Worm (Caenorhabditis elegans) whole organism, late embryonic: ENCODE results near the gene clec-243.

ENCODE experiments used
- C08G9.2 ChIP-seq: sonication (generic microtip); optimal IDR thresholded peaks from 2 replicates; lab custom pipeline; 2016; ENCODE audit warnings: mild to moderate bottlenecking, missing genetic modification characterization, moderate library complexity, missing compliant biosample characterization
- F13H6.1 ChIP-seq: sonication (generic microtip); optimal IDR thresholded peaks from 2 replicates; lab custom pipeline; 2016; ENCODE audit warnings: missing genetic modification characterization, missing compliant biosample characterization
- T23F11.4 ChIP-seq: fragments of 200-800 bp; sonication (Bioruptor generic); optimal IDR thresholded peaks from 2 replicates; lab custom pipeline; 2018; ENCODE audit warnings: mild to moderate bottlenecking, missing genetic modification characterization, missing compliant biosample characterization
- ahr-1 ChIP-seq: sonication (generic microtip); optimal IDR thresholded peaks from 2 replicates; lab custom pipeline; 2016; ENCODE audit warnings: missing genetic modification characterization, missing compliant biosample characterization
- ceh-14 ChIP-seq: sonication (generic microtip); optimal IDR thresholded peaks from 2 replicates; lab custom pipeline; 2016; ENCODE audit warnings: missing genotype, missing genetic modification characterization, missing compliant biosample characterization
- ceh-18 ChIP-seq: sonication (generic microtip); optimal IDR thresholded peaks from 2 replicates; lab custom pipeline; 2016; ENCODE audit warnings: missing genetic modification characterization, missing compliant biosample characterization
- ceh-45 ChIP-seq: fragments of 200-800 bp; sonication (Bioruptor generic); IDR thresholded peaks from 2 replicates; pipeline ENCODE4 v1.3.6; 2022; ENCODE audit warnings: missing genetic modification reagents, missing genetic modification characterization, missing compliant biosample characterization
- ceh-6 ChIP-seq: fragments of 200-800 bp; sonication (Bioruptor generic); optimal IDR thresholded peaks from 2 replicates; lab custom pipeline; 2018; ENCODE audit warnings: mild to moderate bottlenecking, missing genetic modification characterization, missing compliant biosample characterization
- ceh-9 ChIP-seq: sonication (generic microtip); optimal IDR thresholded peaks from 2 replicates; lab custom pipeline; 2016; ENCODE audit warnings: mild to moderate bottlenecking, missing genetic modification characterization, inconsistent platforms, missing compliant biosample characterization
- dmd-4 ChIP-seq: sonication (generic microtip); optimal IDR thresholded peaks from 2 replicates; lab custom pipeline; 2016; ENCODE audit warnings: borderline replicate concordance, missing genetic modification characterization, missing compliant biosample characterization
- dve-1 ChIP-seq: sonication (generic microtip); optimal IDR thresholded peaks from 2 replicates; lab custom pipeline; 2017; ENCODE audit warnings: antibody characterized with exemption, mild to moderate bottlenecking, missing genetic modification characterization, missing compliant biosample characterization
- elt-4 ChIP-seq: sonication (generic microtip); optimal IDR thresholded peaks from 2 replicates; lab custom pipeline; 2016; ENCODE audit warnings: missing genetic modification characterization, missing compliant biosample characterization
- ets-4 ChIP-seq: sonication (generic microtip); optimal IDR thresholded peaks from 2 replicates; lab custom pipeline; 2016; ENCODE audit warnings: missing genetic modification characterization, missing compliant biosample characterization
- fax-1 ChIP-seq: sonication (generic microtip); optimal IDR thresholded peaks from 2 replicates; lab custom pipeline; 2016; ENCODE audit warnings: missing genotype, missing genetic modification characterization, missing compliant biosample characterization
- hlh-13 ChIP-seq: fragments of 200-800 bp; sonication (Bioruptor generic); optimal IDR thresholded peaks from 2 replicates; lab custom pipeline; 2018; ENCODE audit warnings: mild to moderate bottlenecking, missing genetic modification characterization, missing compliant biosample characterization
- hlh-15 ChIP-seq: sonication (generic microtip); optimal IDR thresholded peaks from 2 replicates; lab custom pipeline; 2016; ENCODE audit warnings: missing genetic modification characterization, missing compliant biosample characterization
- hlh-8 ChIP-seq: sonication (generic microtip); optimal IDR thresholded peaks from 2 replicates; lab custom pipeline; 2016; ENCODE audit warnings: missing genotype, missing genetic modification characterization, missing compliant biosample characterization
- lin-11 ChIP-seq: fragments of 200-800 bp; sonication (Bioruptor generic); optimal IDR thresholded peaks from 2 replicates; lab custom pipeline; 2018; ENCODE audit warnings: mild to moderate bottlenecking, missing genetic modification characterization, missing compliant biosample characterization
- npax-4 ChIP-seq: sonication (generic microtip); optimal IDR thresholded peaks from 2 replicates; lab custom pipeline; 2016; ENCODE audit warnings: missing genetic modification characterization, missing compliant biosample characterization
- pat-9 ChIP-seq: fragments of 200-800 bp; sonication (Bioruptor generic); optimal IDR thresholded peaks from 2 replicates; lab custom pipeline; 2018; ENCODE audit warnings: mild to moderate bottlenecking, missing genetic modification characterization, moderate library complexity, missing compliant biosample characterization
- pqm-1 ChIP-seq: sonication (generic microtip); optimal IDR thresholded peaks from 2 replicates; lab custom pipeline; 2016; ENCODE audit warnings: missing genetic modification characterization, missing compliant biosample characterization
- pros-1 ChIP-seq: fragments of 150-350 bp; optimal IDR thresholded peaks from 2 replicates; lab custom pipeline; 2014; ENCODE audit warnings: missing biosample characterization, missing genetic modification reagents, missing genetic modification characterization
- sdc-2 ChIP-seq: sonication (generic microtip); optimal IDR thresholded peaks from 2 replicates; lab custom pipeline; 2016; ENCODE audit warnings: missing genotype, missing genetic modification characterization, missing compliant biosample characterization
- sox-2 ChIP-seq: fragments of 200-800 bp; sonication (Bioruptor generic); IDR thresholded peaks from 2 replicates; pipeline ENCODE4 v1.3.6; 2022; ENCODE audit warnings: missing genetic modification reagents, missing genetic modification characterization, missing compliant biosample characterization
- syd-9 ChIP-seq: sonication (generic microtip); optimal IDR thresholded peaks from 2 replicates; lab custom pipeline; 2016; ENCODE audit warnings: mild to moderate bottlenecking, missing genetic modification characterization, moderate library complexity, missing compliant biosample characterization
- unc-3 ChIP-seq, 2 experiments: fragments of 200-800 bp in 1 of 2; sonication (Bioruptor generic) in 1 of 2; sonication (generic microtip) in 1 of 2; conservative IDR thresholded peaks in 1 of 2; optimal IDR thresholded peaks in 1 of 2; 2 replicates each; pipeline versions ENCODE4 v1.3.6 to Lab custom; 2016 to 2022; ENCODE audit warnings: missing compliant biosample characterization in 2 of 2, missing genetic modification characterization in 2 of 2, missing genetic modification reagents in 1 of 2
- unc-55 ChIP-seq: sonication (generic microtip); optimal IDR thresholded peaks from 2 replicates; lab custom pipeline; 2017; ENCODE audit warnings: missing biosample characterization, missing genetic modification reagents, missing genetic modification characterization

The clec-243 gene

ce11 chrV:17208045-17208444 is 40.8 kb downstream of the clec-243 start, which contains the start of gene Y68A4A.13:
TSS of gene Y68A4A.13 (minus strand) at chrV:17208145.
- TF ChIP-seq elt-4 (tag; lab: Kevin White, UChicago): no peak
- no peak for TF ChIP-seq ceh-18
- no peak for TF ChIP-seq syd-9 (tag; lab: Kevin White, UChicago)
- TF ChIP-seq pat-9: no peak
- TF ChIP-seq C08G9.2 (tag; lab: Kevin White, UChicago): no peak
- TF ChIP-seq pqm-1: no peak
- no peak for TF ChIP-seq F13H6.1 (tag; lab: Kevin White, UChicago)
- no peak for TF ChIP-seq hlh-13 (GFP tag; lab: Kevin White, UChicago)
- TF ChIP-seq sox-2: no peak

- TF ChIP-seq ceh-9 (tag; lab: Kevin White, UChicago) (no peak), pros-1 (tag; lab: Kevin White, UChicago) (no peak), pat-9 (no peak), ceh-18 (no peak), hlh-8 (no peak), hlh-13 (GFP tag; lab: Kevin White, UChicago) (no peak), ets-4 (no peak), ceh-45 (GFP tag; lab: Robert Waterston, UW) (no peak), dmd-4 (no peak), sdc-2 (no peak)
- TF ChIP-seq, all 69 proteins: peak for 0
Measured at ce11 chrV:17206469-17206868, 42.3 kb downstream of the clec-243 start.

- TF ChIP-seq lin-11 (tag; lab: Kevin White, UChicago): no peak
- TF ChIP-seq unc-3 (GFP tag; conservative IDR thresholded peaks at IDR 0.05; lab: Robert Waterston, UW): no peak
- TF ChIP-seq unc-3 (tag; optimal IDR thresholded peaks at IDR 0.05; lab: Kevin White, UChicago): no peak
- no peak for TF ChIP-seq ceh-14
- TF ChIP-seq ahr-1 (tag; lab: Kevin White, UChicago): no peak
- TF ChIP-seq hlh-15 (tag; lab: Kevin White, UChicago): no peak
- no peak for TF ChIP-seq dve-1 (tag; lab: Kevin White, UChicago)
- TF ChIP-seq fax-1 (tag; lab: Kevin White, UChicago): no peak
- no peak for TF ChIP-seq T23F11.4 (GFP tag; lab: Kevin White, UChicago)
- no peak for TF ChIP-seq npax-4 (tag; lab: Kevin White, UChicago)
- no peak for TF ChIP-seq unc-55 (GFP tag; lab: Kevin White, UChicago)
Measured at ce11 chrV:17201847-17202246, 47.0 kb downstream of the clec-243 start, which contains the start of gene Y68A4A.10. TSS of gene Y68A4A.10 (plus strand) at chrV:17202147.

- TF ChIP-seq ceh-6 (GFP tag; lab: Kevin White, UChicago): no peak
- TF ChIP-seq C08G9.2 (tag; lab: Kevin White, UChicago): no peak
Measured at ce11 chrV:17198926-17199325, 49.9 kb downstream of the clec-243 start, which contains the start of gene srz-96. TSS of gene srz-96 (plus strand) at chrV:17199226.
